Fruit fly (Drosophila melanogaster): ENCODE results near the gene ninaA.

ninaA gene

DNA sequence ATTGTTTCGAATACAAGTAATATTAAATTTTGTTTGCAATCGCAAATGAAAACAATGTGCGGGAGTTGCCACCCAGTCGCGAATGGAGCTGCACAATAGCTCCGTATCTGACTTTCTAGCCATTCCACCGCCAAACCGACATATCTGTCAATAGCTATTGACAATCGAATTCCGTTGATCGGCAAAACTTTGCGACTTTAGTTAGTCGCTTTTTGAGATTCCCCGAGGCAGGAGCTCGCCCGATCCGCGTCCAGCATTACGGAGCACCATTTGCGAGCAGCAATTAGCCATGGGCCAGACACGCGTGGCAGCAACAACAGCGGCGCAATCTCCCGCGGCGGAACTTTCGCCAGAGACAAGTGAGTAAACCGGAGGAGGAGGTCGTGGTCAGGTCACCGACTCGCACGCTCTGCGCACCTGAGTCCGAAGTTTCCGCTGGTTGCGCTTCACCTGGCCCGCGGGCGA, 24.4 kb upstream of the ninaA start, which contains the start of the genes CG4291 and kraken (continued):
- TF ChIP-seq BEAF-32 (GFP tag; optimal IDR thresholded peaks at IDR 0.05), result peak; percentile 43
- TF ChIP-seq CG1792 (GFP tag; optimal IDR thresholded peaks at IDR 0.05), result peak; percentile 31
- no peak for TF ChIP-seq CG11696 (GFP tag; IDR thresholded peaks at IDR 0.05)
- peak; percentile 87 for TF ChIP-seq CG10543 (GFP tag; optimal IDR thresholded peaks at IDR 0.05)
- TF ChIP-seq CG2875 (GFP tag; optimal IDR thresholded peaks at IDR 0.05), result no peak
- TF ChIP-seq Hmx (GFP tag; optimal IDR thresholded peaks at IDR 0.05), result no peak
- TF ChIP-seq CG33557 (GFP tag; optimal IDR thresholded peaks at IDR 0.05), result peak; percentile 13
- peak; percentile 16; the same call in 1 of the 3 replicates for TF ChIP-seq tgo (GFP tag; IDR thresholded peaks at IDR 0.05)
- TF ChIP-seq CG8290 (GFP tag; optimal IDR thresholded peaks at IDR 0.05), result no peak
- TF ChIP-seq CG8290 (tag; optimal IDR thresholded peaks at IDR 0.05), result peak in 1 of 2 experiments; percentile 95
- TF ChIP-seq CG14710 (tag; optimal IDR thresholded peaks at IDR 0.05), result peak; percentile 50
- TF ChIP-seq esg (GFP tag; conservative IDR thresholded peaks at IDR 0.05), result no peak
- TF ChIP-seq Meics (GFP tag; optimal IDR thresholded peaks at IDR 0.05), result peak; percentile 63
- TF ChIP-seq nom (GFP tag; optimal IDR thresholded peaks at IDR 0.05), result peak; percentile 41
- TF ChIP-seq B-H1 (GFP tag; IDR thresholded peaks at IDR 0.05), result no peak; the same call in 2 of the 3 replicates
- TF ChIP-seq CG10267 (tag; optimal IDR thresholded peaks at IDR 0.05), result peak; percentile 16
- TF ChIP-seq D19B (GFP tag; optimal IDR thresholded peaks at IDR 0.05), result no peak
- TF ChIP-seq NC2α (GFP tag; optimal IDR thresholded peaks at IDR 0.05), result no peak
- peak; percentile 59 for TF ChIP-seq CG3163 (GFP tag; optimal IDR thresholded peaks at IDR 0.05)
- peak; percentile 56 for TF ChIP-seq CG9609 (GFP tag; optimal IDR thresholded peaks at IDR 0.05)
- TF ChIP-seq Hr51 (GFP tag; optimal IDR thresholded peaks at IDR 0.05), result peak; percentile 10 to 12
- peak; percentile 78 for TF ChIP-seq CG32532 (GFP tag; IDR thresholded peaks at IDR 0.05)
- peak; percentile 31; the same call in 1 of the 3 replicates for TF ChIP-seq CG6175 (GFP tag; IDR thresholded peaks at IDR 0.05)
- TF ChIP-seq sqz (GFP tag; optimal IDR thresholded peaks at IDR 0.05), result no peak
- peak; percentile 50 for TF ChIP-seq YL-1 (GFP tag; optimal IDR thresholded peaks at IDR 0.05)
- 0 out of 2 replicates have a peak, but pooled peaks have one; percentile 7 for TF ChIP-seq Taf1 (GFP tag; IDR thresholded peaks at IDR 0.05)
- TF ChIP-seq CG12769 (tag; optimal IDR thresholded peaks at IDR 0.05), result peak; percentile 73
- TF ChIP-seq CG18764 (GFP tag; optimal IDR thresholded peaks at IDR 0.05), result no peak
- TF ChIP-seq CG2202 (tag; optimal IDR thresholded peaks at IDR 0.05), result no peak
- TF ChIP-seq Hr78 (GFP tag; optimal IDR thresholded peaks at IDR 0.05), result peak in 1 of 2 experiments; percentile 84
- TF ChIP-seq eyg (GFP tag; optimal IDR thresholded peaks at IDR 0.05), result peak; percentile 50
- TF ChIP-seq ind (GFP tag; optimal IDR thresholded peaks at IDR 0.05), result peak; percentile 70
- TF ChIP-seq Gug (GFP tag; IDR thresholded peaks at IDR 0.05), result peak; percentile 71; the same call in 2 of the 4 replicates
- TF ChIP-seq oc (tag; optimal IDR thresholded peaks at IDR 0.05), result no peak
- TF ChIP-seq otp (GFP tag; IDR thresholded peaks at IDR 0.05), result no peak
- TF ChIP-seq caup (GFP tag; optimal IDR thresholded peaks at IDR 0.05; ENCODE audit: severe bottlenecking), result peak; percentile 55
- TF ChIP-seq ash1 (GFP tag; optimal IDR thresholded peaks at IDR 0.05), result peak; percentile 14
- TF ChIP-seq stc (GFP tag; IDR thresholded peaks at IDR 0.05), result no peak
- TF ChIP-seq CG1647 (GFP tag; optimal IDR thresholded peaks at IDR 0.05), result no peak
- TF ChIP-seq CG8944 (GFP tag; optimal IDR thresholded peaks at IDR 0.05), result peak; percentile 43
- TF ChIP-seq pho (GFP tag; optimal IDR thresholded peaks at IDR 0.05), result peak; percentile 59
- peak; percentile 29 for TF ChIP-seq BtbVII (GFP tag; optimal IDR thresholded peaks at IDR 0.05)
- TF ChIP-seq CG12659 (GFP tag; optimal IDR thresholded peaks at IDR 0.05), result peak; percentile 73
- TF ChIP-seq rib (GFP tag; IDR thresholded peaks at IDR 0.05), result peak; percentile 57
- peak; percentile 77 for TF ChIP-seq CG13894 (tag; optimal IDR thresholded peaks at IDR 0.05)
- peak; percentile 31; the same call in 1 of the 2 replicates for TF ChIP-seq ssp (GFP tag; IDR thresholded peaks at IDR 0.05)
- peak; percentile 60 to 70 for TF ChIP-seq Pdp1 (GFP tag; optimal IDR thresholded peaks at IDR 0.05)
- peak; percentile 27 for TF ChIP-seq CG30020 (tag; optimal IDR thresholded peaks at IDR 0.05)
- peak; percentile 55 for TF ChIP-seq CG4360 (GFP tag; IDR thresholded peaks at IDR 0.05)
- TF ChIP-seq CG32767 (GFP tag; IDR thresholded peaks at IDR 0.05), result no peak

All from whole organism, embryonic.